Fruit fly (Drosophila melanogaster) whole organism, adult: ENCODE measurements around the gene tHMG2.

ENCODE experiments used
- CG1620 ChIP-seq: fragments of 200-800 bp; sonication (Bioruptor generic); optimal IDR thresholded peaks from 2 replicates; lab custom pipeline; 2016; ENCODE audit warnings: missing biosample characterization, missing genetic modification characterization
- CG33017 ChIP-seq: fragments of 200-800 bp; sonication (Bioruptor generic); optimal IDR thresholded peaks from 2 replicates; lab custom pipeline; 2018; ENCODE audit warnings: missing biosample characterization, mild to moderate bottlenecking, missing genetic modification characterization, moderate library complexity
- CG7101 ChIP-seq: fragments of 200-800 bp; sonication (Bioruptor generic); optimal IDR thresholded peaks from 2 replicates; lab custom pipeline; 2018; ENCODE audit warnings: missing biosample characterization, mild to moderate bottlenecking, missing genetic modification characterization, moderate library complexity
- Hr96 ChIP-seq: fragments of 200-800 bp; sonication (Bioruptor generic); optimal IDR thresholded peaks from 2 replicates; lab custom pipeline; 2016; ENCODE audit warnings: missing biosample characterization, missing genetic modification characterization
- cnc ChIP-seq, 2 experiments: fragments of >200 bp; optimal IDR thresholded peaks; 2 replicates each; lab custom pipeline; 2017
- kay ChIP-seq: fragments of 200-800 bp; sonication (Bioruptor generic); peaks from one replicate; lab custom pipeline; 2016; ENCODE audit warnings: missing biosample characterization, missing genetic modification characterization, borderline replicate concordance
- tj ChIP-seq: fragments of 200-800 bp; sonication (Bioruptor generic); optimal IDR thresholded peaks from 3 replicates; lab custom pipeline; 2017; ENCODE audit warnings: missing biosample characterization, mild to moderate bottlenecking, missing genetic modification characterization, moderate library complexity
- toe ChIP-seq: fragments of 200-800 bp; sonication (Bioruptor generic); optimal IDR thresholded peaks from 2 replicates; lab custom pipeline; 2016; ENCODE audit warnings: missing biosample characterization, missing genetic modification characterization

DNA sequence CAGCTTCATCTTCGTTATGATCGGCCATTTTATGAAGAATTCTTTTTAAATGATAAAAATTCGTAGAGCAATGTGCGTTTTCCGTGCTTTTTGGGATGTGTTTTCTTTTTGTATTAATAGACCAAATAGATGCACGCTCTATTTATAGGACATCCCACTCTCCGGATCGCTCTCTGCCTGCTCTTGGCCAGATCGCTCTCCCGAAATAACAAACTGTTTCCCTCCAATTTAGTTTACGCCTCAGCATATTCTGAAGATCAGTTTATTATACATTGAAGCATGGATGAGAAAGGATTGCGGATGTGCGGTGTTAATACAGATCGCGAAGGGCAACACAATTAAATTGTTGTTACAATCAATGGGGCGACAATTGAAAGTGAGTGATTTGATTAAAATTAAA lies 3.9 kb upstream of the tHMG2 start, which contains the start of gene CG5376:
- TF ChIP-seq tj = no peak
- no peak for TF ChIP-seq toe
- no peak for TF ChIP-seq cnc (optimal IDR thresholded peaks at IDR 0.05; lab: Kevin White, UChicago)
- TF ChIP-seq kay (GFP tag; lab: Kevin White, UChicago) = no peak
- no peak for TF ChIP-seq CG1620 (GFP tag; lab: Kevin White, UChicago)
- TF ChIP-seq Hr96 (GFP tag; lab: Kevin White, UChicago) = no peak
- TF ChIP-seq CG7101 (tag; lab: Kevin White, UChicago) = no peak
- TF ChIP-seq CG33017 = no peak
